Fruit fly (Drosophila melanogaster): ENCODE data around the gene EMC1.
A peak's percentile ranks its signal among the peaks of the same experiment; 100 is the strongest.

Gene EMC1

dm6 chr3R:7907311-7907710 lies at the start of gene EMC1, which contains the start of gene Taf7:
Gene EMC1 (minus strand): TSS chr3R:7907363.
Gene Taf7 (plus strand): TSS chr3R:7907333.
- TF ChIP-seq woc (GFP tag; optimal IDR thresholded peaks at IDR 0.05) (no peak), Hr83 (GFP tag; optimal IDR thresholded peaks at IDR 0.05; ENCODE audit: poor library complexity, severe bottlenecking) (no peak), sv (GFP tag; optimal IDR thresholded peaks at IDR 0.05) (peak; percentile 5), Myc (optimal IDR thresholded peaks at IDR 0.05) (peak; percentile 27), CG9705 (GFP tag; optimal IDR thresholded peaks at IDR 0.05) (peak; percentile 25)

- TF ChIP-seq Vsx2 (GFP tag; optimal IDR thresholded peaks at IDR 0.05; ENCODE audit: partially characterized antibody) (no peak), brk (GFP tag; optimal IDR thresholded peaks at IDR 0.05) (no peak), Myc (optimal IDR thresholded peaks at IDR 0.05) (no peak), lola (GFP tag; optimal IDR thresholded peaks at IDR 0.05) (no peak), Hr83 (GFP tag; optimal IDR thresholded peaks at IDR 0.05; ENCODE audit: poor library complexity, severe bottlenecking) (no peak), HLH106 (tag; optimal IDR thresholded peaks at IDR 0.05) (no peak)
Observed at dm6 chr3R:7954477-7954876, 47.3 kb upstream of the EMC1 start.

- no peak for TF ChIP-seq dsf (GFP tag; optimal IDR thresholded peaks at IDR 0.05; ENCODE audit: borderline replicate concordance)
- TF ChIP-seq Dif (GFP tag; optimal IDR thresholded peaks at IDR 0.05; ENCODE audit: partially characterized antibody) = no peak
- TF ChIP-seq Vsx2 (GFP tag; optimal IDR thresholded peaks at IDR 0.05; ENCODE audit: partially characterized antibody) = no peak
- no peak for TF ChIP-seq tai (GFP tag; optimal IDR thresholded peaks at IDR 0.05)
- no peak for TF ChIP-seq Abd-B (GFP tag; optimal IDR thresholded peaks at IDR 0.05)
- no peak for TF ChIP-seq pan (optimal IDR thresholded peaks at IDR 0.05)
- no peak for TF ChIP-seq Hnf4 (GFP tag; optimal IDR thresholded peaks at IDR 0.05)
- TF ChIP-seq Sp1 (GFP tag; optimal IDR thresholded peaks at IDR 0.05) = no peak
- TF ChIP-seq usp (GFP tag; optimal IDR thresholded peaks at IDR 0.05) = no peak
- TF ChIP-seq jim (GFP tag; optimal IDR thresholded peaks at IDR 0.05) = no peak
- no peak for TF ChIP-seq br (GFP tag; optimal IDR thresholded peaks at IDR 0.05)
- TF ChIP-seq sage (GFP tag; optimal IDR thresholded peaks at IDR 0.05) = no peak
- TF ChIP-seq Mio (GFP tag; optimal IDR thresholded peaks at IDR 0.05) = no peak
- TF ChIP-seq woc (GFP tag; optimal IDR thresholded peaks at IDR 0.05) = no peak
- no peak for TF ChIP-seq CG32264 (GFP tag; optimal IDR thresholded peaks at IDR 0.05)
Observed at dm6 chr3R:7953041-7953788, 46.1 kb upstream of the EMC1 start.

dm6 chr3R:7950147-7950546 lies 43.0 kb upstream of the EMC1 start:
- no peak for TF ChIP-seq CrebA (GFP tag; optimal IDR thresholded peaks at IDR 0.05; ENCODE audit: borderline replicate concordance)

dm6 chr3R:7947349-7947748 lies 40.2 kb upstream of the EMC1 start:
- TF ChIP-seq lola (GFP tag; optimal IDR thresholded peaks at IDR 0.05) (no peak), pan (optimal IDR thresholded peaks at IDR 0.05) (no peak), CG32264 (GFP tag; optimal IDR thresholded peaks at IDR 0.05) (no peak), psq (GFP tag; optimal IDR thresholded peaks at IDR 0.05) (no peak), foxo (GFP tag; optimal IDR thresholded peaks at IDR 0.05) (no peak), Hr83 (GFP tag; optimal IDR thresholded peaks at IDR 0.05; ENCODE audit: poor library complexity, severe bottlenecking) (no peak), CG9705 (GFP tag; optimal IDR thresholded peaks at IDR 0.05) (no peak), dsf (GFP tag; optimal IDR thresholded peaks at IDR 0.05; ENCODE audit: borderline replicate concordance) (no peak), Vsx2 (GFP tag; optimal IDR thresholded peaks at IDR 0.05; ENCODE audit: partially characterized antibody) (no peak), rgr (GFP tag; optimal IDR thresholded peaks at IDR 0.05) (no peak), Hr78 (GFP tag; optimal IDR thresholded peaks at IDR 0.05) (no peak), sage (GFP tag; optimal IDR thresholded peaks at IDR 0.05) (no peak), jim (GFP tag; optimal IDR thresholded peaks at IDR 0.05) (no peak), Myc (optimal IDR thresholded peaks at IDR 0.05) (no peak), Dif (GFP tag; optimal IDR thresholded peaks at IDR 0.05; ENCODE audit: partially characterized antibody) (no peak), CrebA (GFP tag; optimal IDR thresholded peaks at IDR 0.05; ENCODE audit: borderline replicate concordance) (no peak)

- no peak for TF ChIP-seq lola (GFP tag; optimal IDR thresholded peaks at IDR 0.05)
- no peak for TF ChIP-seq dsf (GFP tag; optimal IDR thresholded peaks at IDR 0.05; ENCODE audit: borderline replicate concordance)
- TF ChIP-seq fru (GFP tag; optimal IDR thresholded peaks at IDR 0.05) = peak; percentile 11
- no peak for TF ChIP-seq Dfd (GFP tag; optimal IDR thresholded peaks at IDR 0.05)
- no peak for TF ChIP-seq dl (GFP tag; optimal IDR thresholded peaks at IDR 0.05; ENCODE audit: insufficient read depth in 1 of 2, partially characterized antibody in 2 of 2)
Observed at dm6 chr3R:7944699-7945349, 37.7 kb upstream of the EMC1 start.
